Worm (Caenorhabditis elegans) whole organism, young adult: ENCODE results near the gene Y57A10C.10.

Experiments used
- B0035.1 ChIP-seq: sonication (generic microtip); optimal IDR thresholded peaks from 2 replicates; lab custom pipeline; 2016; ENCODE audit warnings: missing genetic modification characterization, mild to moderate bottlenecking, missing compliant biosample characterization, missing genotype, missing genetic modification reagents
- F23B12.7 ChIP-seq: sonication (generic microtip); optimal IDR thresholded peaks from 2 replicates; lab custom pipeline; 2017; ENCODE audit warnings: missing genetic modification characterization, mild to moderate bottlenecking, missing compliant biosample characterization, antibody characterized with exemption, moderate library complexity; ENCODE audit not compliant: insufficient read depth
- F33H1.4 ChIP-seq: fragments of 200-800 bp; sonication (Bioruptor generic); IDR thresholded peaks from 2 replicates; pipeline ENCODE4 v1.3.6; 2022; ENCODE audit warnings: missing genetic modification reagents, missing genetic modification characterization, missing compliant biosample characterization
- F55B11.4 ChIP-seq: sonication (generic microtip); optimal IDR thresholded peaks from 2 replicates; lab custom pipeline; 2016; ENCODE audit warnings: missing compliant biosample characterization, missing genetic modification characterization, borderline replicate concordance; ENCODE audit not compliant: insufficient read depth
- K11D2.4 ChIP-seq: fragments of 200-800 bp; sonication (Bioruptor generic); IDR thresholded peaks from 2 replicates; pipeline ENCODE4 v1.3.6; 2022; ENCODE audit warnings: missing genetic modification reagents, missing genetic modification characterization, missing compliant biosample characterization
- K12H6.12 ChIP-seq: fragments of 200-800 bp; sonication (Bioruptor generic); optimal IDR thresholded peaks from 2 replicates; lab custom pipeline; 2018; ENCODE audit warnings: mild to moderate bottlenecking, missing genetic modification characterization, missing compliant biosample characterization
- Y95B8A.8 ChIP-seq: fragments of 200-800 bp; sonication (Bioruptor generic); IDR thresholded peaks from 2 replicates; pipeline ENCODE4 v1.3.6; 2022; ENCODE audit warnings: missing genetic modification reagents, missing genetic modification characterization, missing compliant biosample characterization
- ZK185.1 ChIP-seq: sonication (generic microtip); optimal IDR thresholded peaks from 2 replicates; lab custom pipeline; 2016; ENCODE audit warnings: mild to moderate bottlenecking, missing genetic modification characterization, missing compliant biosample characterization; ENCODE audit not compliant: poor library complexity, severe bottlenecking
- aptf-3 ChIP-seq: fragments of 200-800 bp; sonication (Bioruptor generic); IDR thresholded peaks from 2 replicates; pipeline ENCODE4 v1.3.6; 2022; ENCODE audit warnings: missing genetic modification characterization, missing compliant biosample characterization
- attf-5 ChIP-seq: fragments of 200-800 bp; sonication (Bioruptor generic); optimal IDR thresholded peaks from 2 replicates; lab custom pipeline; 2018; ENCODE audit warnings: mild to moderate bottlenecking, missing genetic modification characterization, missing compliant biosample characterization
- cebp-1 ChIP-seq, 2 experiments: fragments of 200-800 bp in 1 of 2; sonication (Bioruptor generic) in 1 of 2; sonication (generic microtip) in 1 of 2; IDR thresholded peaks in 1 of 2; optimal IDR thresholded peaks in 1 of 2; 2 replicates each; pipeline versions ENCODE4 v1.3.6 to Lab custom; 2017 to 2022; ENCODE audit warnings: missing compliant biosample characterization in 2 of 2, missing genetic modification characterization in 2 of 2, mild to moderate bottlenecking in 1 of 2, missing genetic modification reagents in 1 of 2, moderate library complexity in 1 of 2
- ceh-40 ChIP-seq: fragments of 200-800 bp; sonication (Bioruptor generic); IDR thresholded peaks from 2 replicates; pipeline ENCODE4 v1.3.6; 2022; ENCODE audit warnings: missing genetic modification characterization, missing compliant biosample characterization
- chd-7 ChIP-seq: sonication (generic microtip); optimal IDR thresholded peaks from 2 replicates; lab custom pipeline; 2016; ENCODE audit warnings: mild to moderate bottlenecking, missing genetic modification characterization, moderate library complexity, missing compliant biosample characterization
- die-1 ChIP-seq: sonication (generic microtip); optimal IDR thresholded peaks from 2 replicates; lab custom pipeline; 2016; ENCODE audit warnings: missing genotype, mild to moderate bottlenecking, missing genetic modification characterization, missing compliant biosample characterization
- egrh-3 ChIP-seq: fragments of 200-800 bp; sonication (Bioruptor generic); IDR thresholded peaks from 2 replicates; pipeline ENCODE4 v1.3.6; 2022; ENCODE audit warnings: missing genetic modification reagents, missing genetic modification characterization, missing compliant biosample characterization
- fkh-3 ChIP-seq: sonication (generic microtip); optimal IDR thresholded peaks from 2 replicates; lab custom pipeline; 2016; ENCODE audit warnings: mild to moderate bottlenecking, missing genetic modification characterization, missing compliant biosample characterization
- gei-17 ChIP-seq: fragments of 200-800 bp; sonication (Bioruptor generic); optimal IDR thresholded peaks from 2 replicates; lab custom pipeline; 2018; ENCODE audit warnings: mild to moderate bottlenecking, missing genetic modification characterization, missing compliant biosample characterization
- hmg-20 ChIP-seq: fragments of 200-800 bp; sonication (Bioruptor generic); IDR thresholded peaks from 2 replicates; pipeline ENCODE4 v1.3.6; 2022; ENCODE audit warnings: missing genetic modification reagents, missing genetic modification characterization, missing compliant biosample characterization
- hrde-1 ChIP-seq: sonication (generic microtip); optimal IDR thresholded peaks from 2 replicates; lab custom pipeline; 2016; ENCODE audit warnings: missing genetic modification characterization, mild to moderate bottlenecking, missing compliant biosample characterization, moderate library complexity, missing genotype, missing genetic modification reagents, borderline replicate concordance
- lag-1 ChIP-seq: fragments of 200-800 bp; sonication (Bioruptor generic); IDR thresholded peaks from 2 replicates; pipeline ENCODE4 v1.3.6; 2022; ENCODE audit warnings: missing genetic modification reagents, missing genetic modification characterization, missing compliant biosample characterization
- lin-54 ChIP-seq: fragments of 200-800 bp; sonication (Bioruptor generic); optimal IDR thresholded peaks from 2 replicates; lab custom pipeline; 2018; ENCODE audit warnings: mild to moderate bottlenecking, missing genetic modification characterization, missing compliant biosample characterization
- lsl-1 ChIP-seq: fragments of 200-800 bp; sonication (Bioruptor generic); optimal IDR thresholded peaks from 2 replicates; lab custom pipeline; 2018; ENCODE audit warnings: mild to moderate bottlenecking, missing genetic modification characterization, moderate library complexity, missing compliant biosample characterization
- madf-3 ChIP-seq: fragments of 200-800 bp; sonication (Bioruptor generic); IDR thresholded peaks from 2 replicates; pipeline ENCODE4 v1.3.6; 2022; ENCODE audit warnings: missing genetic modification reagents, missing genetic modification characterization, missing compliant biosample characterization
- madf-8 ChIP-seq: fragments of 200-800 bp; sonication (Bioruptor generic); conservative IDR thresholded peaks from 2 replicates; pipeline ENCODE4 v1.3.6; 2022; ENCODE audit warnings: missing genetic modification reagents, missing genetic modification characterization, missing compliant biosample characterization
- mxl-1 ChIP-seq: sonication (generic microtip); optimal IDR thresholded peaks from 2 replicates; lab custom pipeline; 2016; ENCODE audit warnings: missing genetic modification characterization, missing compliant biosample characterization
- nfyb-1 ChIP-seq: fragments of 200-800 bp; sonication (Bioruptor generic); IDR thresholded peaks from 2 replicates; pipeline ENCODE4 v1.3.6; 2022; ENCODE audit warnings: missing genetic modification reagents, missing genetic modification characterization, missing compliant biosample characterization
- nhr-179 ChIP-seq: sonication (generic microtip); optimal IDR thresholded peaks from 2 replicates; lab custom pipeline; 2016; ENCODE audit warnings: mild to moderate bottlenecking, missing genetic modification characterization, missing compliant biosample characterization
- nhr-27 ChIP-seq: fragments of 200-800 bp; sonication (Bioruptor generic); optimal IDR thresholded peaks from 2 replicates; lab custom pipeline; 2018; ENCODE audit warnings: mild to moderate bottlenecking, missing genetic modification characterization, moderate library complexity, missing compliant biosample characterization
- pha-4 ChIP-seq: fragments of 150-350 bp; sonication (generic microtip); optimal IDR thresholded peaks from 2 replicates; lab custom pipeline; 2014; ENCODE audit warnings: missing biosample characterization, missing genetic modification reagents, missing genetic modification characterization
- rcor-1 ChIP-seq: fragments of 200-800 bp; sonication (Bioruptor generic); IDR thresholded peaks from 2 replicates; pipeline ENCODE4 v1.3.6; 2022; ENCODE audit warnings: missing genetic modification reagents, missing genetic modification characterization, missing compliant biosample characterization
- repo-1 ChIP-seq: sonication (generic microtip); optimal IDR thresholded peaks from 2 replicates; lab custom pipeline; 2017; ENCODE audit warnings: mild to moderate bottlenecking, missing genetic modification characterization, missing compliant biosample characterization
- snpc-3.4 ChIP-seq: sonication (generic microtip); optimal IDR thresholded peaks from 2 replicates; lab custom pipeline; 2017; ENCODE audit warnings: missing genetic modification characterization, mild to moderate bottlenecking, missing compliant biosample characterization, antibody characterized with exemption, moderate library complexity, missing genotype, missing genetic modification reagents
- snpc-4 ChIP-seq, 5 experiments: fragments of 150-350 bp in 1 of 5; sonication (generic microtip) in 4 of 5; optimal IDR thresholded peaks; 2 replicates each; lab custom pipeline; 2014 to 2018; ENCODE audit warnings: missing genetic modification characterization in 5 of 5, missing biosample characterization in 3 of 5, antibody characterized with exemption in 2 of 5, mild to moderate bottlenecking in 2 of 5, missing compliant biosample characterization in 2 of 5, missing genotype in 2 of 5, moderate library complexity in 2 of 5, missing genetic modification reagents in 1 of 5
- tbp1 ChIP-seq: fragments of 200-800 bp; sonication (Bioruptor generic); optimal IDR thresholded peaks from 2 replicates; lab custom pipeline; 2018; ENCODE audit warnings: mild to moderate bottlenecking, missing genetic modification characterization, missing compliant biosample characterization
- tbx-9 ChIP-seq: sonication (generic microtip); optimal IDR thresholded peaks from 2 replicates; lab custom pipeline; 2016; ENCODE audit warnings: borderline replicate concordance, missing genetic modification characterization, inconsistent platforms, missing compliant biosample characterization
- zfh-2 ChIP-seq: fragments of 200-800 bp; sonication (Bioruptor generic); conservative IDR thresholded peaks from 2 replicates; pipeline ENCODE4 v1.3.6; 2022; ENCODE audit warnings: missing genetic modification reagents, missing genetic modification characterization, missing compliant biosample characterization
- ztf-18 ChIP-seq: sonication (generic microtip); optimal IDR thresholded peaks from 2 replicates; lab custom pipeline; 2016; ENCODE audit warnings: missing genotype, mild to moderate bottlenecking, missing genetic modification characterization, missing compliant biosample characterization
- ztf-22 ChIP-seq: fragments of 200-800 bp; sonication (Bioruptor generic); optimal IDR thresholded peaks from 2 replicates; lab custom pipeline; 2018; ENCODE audit warnings: mild to moderate bottlenecking, missing genetic modification characterization, moderate library complexity, missing compliant biosample characterization
- ztf-28 ChIP-seq: fragments of 200-800 bp; sonication (Bioruptor generic); IDR thresholded peaks from 2 replicates; pipeline ENCODE4 v1.3.6; 2022; ENCODE audit warnings: missing genetic modification reagents, missing genetic modification characterization, missing compliant biosample characterization

Y57A10C.10 gene

ce11 chrII:12401791-12402190, 39.3 kb downstream of the Y57A10C.10 start, which contains the start of gene sre-29:
Gene sre-29, minus strand, starts transcription at chrII:12401891.
- no peak for TF ChIP-seq madf-3 (GFP tag; lab: Robert Waterston, UW)
- no peak for TF ChIP-seq lin-54 (GFP tag; lab: Kevin White, UChicago)
- TF ChIP-seq B0035.1 = no peak
- TF ChIP-seq nhr-27 = no peak
- no peak for TF ChIP-seq mxl-1 (tag; lab: Kevin White, UChicago)
- TF ChIP-seq nhr-179 (tag; lab: Kevin White, UChicago) = no peak
- TF ChIP-seq ceh-40 (GFP tag; lab: Robert Waterston, UW) = no peak
- no peak for TF ChIP-seq K11D2.4 (GFP tag; lab: Robert Waterston, UW)
- no peak for TF ChIP-seq hmg-20 (GFP tag; lab: Robert Waterston, UW)
- TF ChIP-seq snpc-3.4 (tag; lab: Kevin White, UChicago) = no peak
- no peak for TF ChIP-seq cebp-1 (GFP tag; IDR thresholded peaks at IDR 0.05; lab: Robert Waterston, UW)
- TF ChIP-seq cebp-1 (tag; optimal IDR thresholded peaks at IDR 0.05; lab: Kevin White, UChicago) = no peak
- TF ChIP-seq attf-5 (GFP tag; lab: Kevin White, UChicago) = no peak
- TF ChIP-seq tbp1 (GFP tag; lab: Kevin White, UChicago) = no peak
- TF ChIP-seq ztf-18 = no peak
- no peak for TF ChIP-seq ztf-28 (GFP tag; lab: Robert Waterston, UW)

DNA sequence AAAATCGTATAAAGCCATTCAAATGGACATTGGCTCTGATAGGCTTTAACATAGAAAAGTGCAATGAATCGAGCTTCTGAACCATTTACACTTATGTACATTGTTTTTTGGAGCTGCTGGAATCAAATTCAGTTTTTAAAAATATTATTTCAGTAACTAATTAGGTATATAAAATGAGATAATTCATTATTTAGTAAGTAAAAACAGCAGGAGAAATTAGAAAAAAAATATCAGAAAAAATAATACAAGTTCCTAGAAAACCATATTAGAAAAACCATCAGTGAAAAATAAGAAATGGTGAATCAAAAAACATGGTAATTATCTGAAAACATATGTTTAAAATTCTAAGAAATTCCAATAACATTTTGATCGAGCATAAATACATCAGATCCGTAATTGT, 43.4 kb downstream of the Y57A10C.10 start, which contains the start of gene F57G9.7:
Gene F57G9.7, minus strand, starts transcription at position 101 of the 400 bp plus-strand sequence.
- TF ChIP-seq zfh-2 (GFP tag; lab: Robert Waterston, UW) (no peak), rcor-1 (GFP tag; lab: Robert Waterston, UW) (no peak), pha-4 (tag; lab: Kevin White, UChicago) (no peak), repo-1 (no peak), ztf-28 (GFP tag; lab: Robert Waterston, UW) (no peak), hrde-1 (tag; lab: Kevin White, UChicago) (no peak), F55B11.4 (no peak), lag-1 (no peak)

DNA sequence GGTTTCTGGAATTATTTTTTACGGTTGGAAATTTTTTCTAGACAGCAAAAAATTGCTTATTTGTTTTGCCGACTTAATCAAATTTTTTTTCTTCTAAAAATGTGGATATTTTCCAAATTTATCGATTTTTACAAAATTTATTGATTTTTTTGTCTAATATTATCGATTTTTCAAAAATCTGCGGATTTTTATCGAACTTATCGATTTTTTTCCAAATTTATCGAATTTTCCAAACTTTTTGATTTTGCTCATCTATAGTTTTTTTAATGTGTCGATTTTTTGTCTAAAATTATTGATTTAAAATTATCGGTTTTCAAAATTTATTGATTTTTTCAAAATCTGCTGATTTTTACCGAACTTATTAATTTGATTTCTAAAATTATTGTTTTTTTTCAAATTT, 46.9 kb downstream of the Y57A10C.10 start:
- TF ChIP-seq snpc-3.4 (tag; lab: Kevin White, UChicago) (no peak), cebp-1 (GFP tag; IDR thresholded peaks at IDR 0.05; lab: Robert Waterston, UW) (no peak), cebp-1 (tag; optimal IDR thresholded peaks at IDR 0.05; lab: Kevin White, UChicago) (no peak), repo-1 (no peak), K12H6.12 (tag; lab: Kevin White, UChicago) (no peak), Y95B8A.8 (GFP tag; lab: Robert Waterston, UW) (no peak), snpc-4 (GFP tag; optimal IDR thresholded peaks at IDR 0.05; lab: Kevin White, UChicago) (no peak), snpc-4 (tag; optimal IDR thresholded peaks at IDR 0.05; lab: Kevin White, UChicago) (no peak), chd-7 (tag; lab: Kevin White, UChicago) (no peak), F23B12.7 (tag; lab: Kevin White, UChicago) (no peak), F33H1.4 (GFP tag; lab: Robert Waterston, UW) (no peak), die-1 (tag; lab: Kevin White, UChicago) (no peak), madf-8 (GFP tag; lab: Robert Waterston, UW) (no peak), fkh-3 (tag; lab: Kevin White, UChicago) (no peak), tbx-9 (tag; lab: Kevin White, UChicago) (no peak), gei-17 (GFP tag; lab: Kevin White, UChicago) (no peak), ztf-22 (GFP tag; lab: Kevin White, UChicago) (no peak), nfyb-1 (no peak), egrh-3 (GFP tag; lab: Robert Waterston, UW) (no peak), ZK185.1 (tag; lab: Kevin White, UChicago) (no peak), lsl-1 (GFP tag; lab: Kevin White, UChicago) (no peak), aptf-3 (GFP tag; lab: Robert Waterston, UW) (no peak)
- TF ChIP-seq, all 124 proteins: peak for 0
